Fruit fly (Drosophila melanogaster): ENCODE measurements around the gene CG43732.
A peak's percentile ranks its signal among the peaks of the same experiment; 100 is the strongest.

Gene CG43732

DNA sequence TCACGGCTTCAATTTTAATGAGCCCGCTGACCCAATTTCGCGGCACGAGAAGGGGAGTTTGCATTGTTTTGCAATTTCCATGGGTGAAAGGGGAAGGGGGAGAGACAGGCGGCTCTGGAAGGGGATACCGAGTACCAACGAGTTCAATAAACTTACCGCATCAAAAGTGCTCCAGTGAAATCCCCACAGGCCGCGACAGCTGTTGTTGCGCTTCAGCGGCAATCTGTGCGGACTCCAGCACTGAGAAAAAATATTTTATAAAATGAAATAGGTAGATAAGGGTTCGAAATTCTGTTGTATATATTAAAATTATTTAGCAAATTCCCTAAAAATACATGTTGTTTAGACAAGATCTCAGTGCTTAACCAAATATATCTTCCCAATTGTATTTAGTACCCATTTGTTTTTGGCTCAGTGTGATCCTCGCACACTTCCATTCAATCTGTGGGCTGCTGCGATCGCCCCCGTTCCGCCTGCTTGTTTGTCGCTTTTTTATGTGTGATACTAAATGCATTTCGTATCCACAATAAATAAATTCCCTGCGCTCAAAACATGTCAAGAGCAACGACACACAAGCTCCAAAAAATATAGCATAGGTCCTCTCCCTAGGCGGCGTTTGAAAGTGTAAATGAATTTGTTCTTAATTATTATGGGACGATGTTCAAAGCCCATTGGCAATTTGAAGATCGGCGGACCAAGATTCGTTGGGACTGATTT, 45.7 kb downstream of the CG43732 start (continued):
- peak; percentile 23 for TF ChIP-seq Bteb2 (GFP tag; optimal IDR thresholded peaks at IDR 0.05)
- TF ChIP-seq prd (optimal IDR thresholded peaks at IDR 0.05) = no peak
- peak; percentile 88 for TF ChIP-seq prd (GFP tag; IDR thresholded peaks at IDR 0.05)
- TF ChIP-seq usp (GFP tag; optimal IDR thresholded peaks at IDR 0.05) = no peak
- no peak for TF ChIP-seq bigmax (GFP tag; optimal IDR thresholded peaks at IDR 0.05)
- TF ChIP-seq kay (GFP tag; optimal IDR thresholded peaks at IDR 0.05) = peak; percentile 27
- peak; percentile 61; the same call in 1 of the 2 replicates for TF ChIP-seq sim (GFP tag; IDR thresholded peaks at IDR 0.05)
- TF ChIP-seq CG34224 (GFP tag; IDR thresholded peaks at IDR 0.05; ENCODE audit: partially characterized antibody) = no peak
- TF ChIP-seq Med (GFP tag) = peak; percentile 86
- TF ChIP-seq CG17829 (tag; optimal IDR thresholded peaks at IDR 0.05) = peak; percentile 86
- no peak for TF ChIP-seq cas (GFP tag; IDR thresholded peaks at IDR 0.05)
- TF ChIP-seq maf-S (GFP tag; optimal IDR thresholded peaks at IDR 0.05) = peak; percentile 15
- no peak for TF ChIP-seq NFAT (GFP tag; IDR thresholded peaks at IDR 0.05)
- TF ChIP-seq Dip3 (GFP tag; optimal IDR thresholded peaks at IDR 0.05) = no peak
- peak; percentile 69; the same call in 1 of the 2 replicates for TF ChIP-seq CG14014 (GFP tag; IDR thresholded peaks at IDR 0.05)
- TF ChIP-seq MTF-1 (GFP tag; optimal IDR thresholded peaks at IDR 0.05; ENCODE audit: borderline replicate concordance) = peak; percentile 25
- TF ChIP-seq Oaz (GFP tag; IDR thresholded peaks at IDR 0.05) = no peak
- TF ChIP-seq CG7372 (GFP tag; IDR thresholded peaks at IDR 0.05) = no peak
- no peak for TF ChIP-seq tx (GFP tag; optimal IDR thresholded peaks at IDR 0.05)
- peak; percentile 73 for TF ChIP-seq CG15601 (tag; optimal IDR thresholded peaks at IDR 0.05)
- TF ChIP-seq HLH54F (GFP tag; optimal IDR thresholded peaks at IDR 0.05) = peak; percentile 1
- peak; percentile 97 for TF ChIP-seq nau (GFP tag; optimal IDR thresholded peaks at IDR 0.05)
- TF ChIP-seq CG4707 (GFP tag; optimal IDR thresholded peaks at IDR 0.05) = peak; percentile 73
- peak; percentile 68 for TF ChIP-seq CG14050 (GFP tag; IDR thresholded peaks at IDR 0.05)
- peak; percentile 69 for TF ChIP-seq Hr3 (GFP tag; optimal IDR thresholded peaks at IDR 0.05)
- peak; percentile 64; the same call in 1 of the 3 replicates for TF ChIP-seq jigr1 (GFP tag; IDR thresholded peaks at IDR 0.05)
- peak; percentile 75 for TF ChIP-seq CG10267 (tag; optimal IDR thresholded peaks at IDR 0.05)
- TF ChIP-seq CG4854 (GFP tag; optimal IDR thresholded peaks at IDR 0.05) = peak; percentile 60
- peak; percentile 84 for TF ChIP-seq CG2875 (GFP tag; optimal IDR thresholded peaks at IDR 0.05)
- no peak for TF ChIP-seq inv (GFP tag; IDR thresholded peaks at IDR 0.05; ENCODE audit: partially characterized antibody)
- TF ChIP-seq exex (tag; optimal IDR thresholded peaks at IDR 0.05) = no peak
- TF ChIP-seq CG3995 (GFP tag; optimal IDR thresholded peaks at IDR 0.05) = no peak
- peak; percentile 23 for TF ChIP-seq Jarid2 (GFP tag; optimal IDR thresholded peaks at IDR 0.05)
- TF ChIP-seq CG17359 (tag; optimal IDR thresholded peaks at IDR 0.05) = peak; percentile 90
- peak; percentile 81 for TF ChIP-seq dimm (GFP tag; IDR thresholded peaks at IDR 0.05)
- peak; percentile 76 for TF ChIP-seq croc (GFP tag; conservative IDR thresholded peaks at IDR 0.05)
- TF ChIP-seq Mes4 (GFP tag; optimal IDR thresholded peaks at IDR 0.05) = peak; percentile 49
- peak; percentile 85 for TF ChIP-seq otp (GFP tag; IDR thresholded peaks at IDR 0.05)
- peak; percentile 22 for TF ChIP-seq stwl (tag; optimal IDR thresholded peaks at IDR 0.05)
- peak; percentile 69 for TF ChIP-seq kah (GFP tag; optimal IDR thresholded peaks at IDR 0.05)
- no peak for TF ChIP-seq fu2 (GFP tag; optimal IDR thresholded peaks at IDR 0.05)
- TF ChIP-seq CG1832 (GFP tag; optimal IDR thresholded peaks at IDR 0.05) = no peak
- no peak for TF ChIP-seq ato (GFP tag; IDR thresholded peaks at IDR 0.05; ENCODE audit: partially characterized antibody)
- peak; percentile 29 for TF ChIP-seq CG10274 (GFP tag; optimal IDR thresholded peaks at IDR 0.05)
- TF ChIP-seq Mrtf (GFP tag; IDR thresholded peaks at IDR 0.05) = peak; percentile 55; the same call in 1 of the 3 replicates
- peak; percentile 75 for TF ChIP-seq lab (GFP tag; optimal IDR thresholded peaks at IDR 0.05)
- peak; percentile 87 for TF ChIP-seq CG1529 (GFP tag; optimal IDR thresholded peaks at IDR 0.05)
- TF ChIP-seq CG1792 (GFP tag; optimal IDR thresholded peaks at IDR 0.05) = peak; percentile 24
- TF ChIP-seq CG2129 (GFP tag; IDR thresholded peaks at IDR 0.05; ENCODE audit: partially characterized antibody) = no peak
- TF ChIP-seq CG9437 (GFP tag; optimal IDR thresholded peaks at IDR 0.05) = peak; percentile 67
